Worm (Caenorhabditis elegans) whole organism, L4 larva: ENCODE data around the gene ZK470.6.

Experiments used
- D1046.2 ChIP-seq: fragments of 200-800 bp; sonication (Bioruptor generic); IDR thresholded peaks from 2 replicates; pipeline ENCODE4 v1.3.6; 2022; ENCODE audit warnings: missing genetic modification characterization, missing compliant biosample characterization
- F37D6.2 ChIP-seq: sonication (generic microtip); optimal IDR thresholded peaks from 2 replicates; lab custom pipeline; 2016; ENCODE audit warnings: mild to moderate bottlenecking, missing genetic modification characterization, missing compliant biosample characterization
- T20F7.1 ChIP-seq: fragments of 200-800 bp; sonication (Bioruptor generic); optimal IDR thresholded peaks from 2 replicates; lab custom pipeline; 2018; ENCODE audit warnings: mild to moderate bottlenecking, missing genetic modification characterization, missing compliant biosample characterization
- Y105C5A.15 ChIP-seq: fragments of 200-800 bp; sonication (Bioruptor generic); IDR thresholded peaks from 2 replicates; pipeline ENCODE4 v1.3.6; 2022; ENCODE audit warnings: missing genetic modification characterization, missing compliant biosample characterization
- Y75B8A.6 ChIP-seq: fragments of 200-800 bp; sonication (Bioruptor generic); IDR thresholded peaks from 2 replicates; pipeline ENCODE4 v1.3.6; 2022; ENCODE audit warnings: missing genetic modification reagents, missing genetic modification characterization, missing compliant biosample characterization
- aha-1 ChIP-seq: fragments of 150-350 bp; peaks from one replicate; lab custom pipeline; 2014; ENCODE audit warnings: missing biosample characterization, missing genetic modification characterization
- ama-1 ChIP-seq: fragments of 150-350 bp; optimal IDR thresholded peaks from 2 replicates; lab custom pipeline; 2014; ENCODE audit warnings: inconsistent platforms, mixed read lengths
- arid-1 ChIP-seq: fragments of 200-800 bp; sonication (Bioruptor generic); conservative IDR thresholded peaks from 2 replicates; pipeline ENCODE4 v1.3.6; 2022; ENCODE audit warnings: missing genetic modification reagents, missing genetic modification characterization, missing compliant biosample characterization
- ceh-28 ChIP-seq: fragments of 150-350 bp; optimal IDR thresholded peaks from 2 replicates; lab custom pipeline; 2014; ENCODE audit warnings: missing biosample characterization, missing genetic modification reagents, missing genetic modification characterization
- ceh-32 ChIP-seq: sonication (generic microtip); optimal IDR thresholded peaks from 2 replicates; lab custom pipeline; 2016; ENCODE audit warnings: mild to moderate bottlenecking, missing genetic modification characterization, missing compliant biosample characterization; ENCODE audit not compliant: poor library complexity
- cey-2 ChIP-seq: sonication (generic microtip); optimal IDR thresholded peaks from 3 replicates; lab custom pipeline; 2017; ENCODE audit warnings: missing genetic modification characterization, mild to moderate bottlenecking, missing compliant biosample characterization, antibody characterized with exemption, borderline replicate concordance; ENCODE audit not compliant: insufficient read depth
- daf-12 ChIP-seq: fragments of 150-350 bp; optimal IDR thresholded peaks from 2 replicates; lab custom pipeline; 2014; ENCODE audit warnings: missing biosample characterization, missing genetic modification reagents, missing genetic modification characterization
- daf-19 ChIP-seq: fragments of 200-800 bp; sonication (Bioruptor generic); conservative IDR thresholded peaks from 2 replicates; pipeline ENCODE4 v1.3.6; 2022; ENCODE audit warnings: missing genetic modification characterization, missing compliant biosample characterization
- daf-8 ChIP-seq: fragments of 200-800 bp; sonication (Bioruptor generic); IDR thresholded peaks from 2 replicates; pipeline ENCODE4 v1.3.6; 2022; ENCODE audit warnings: missing genetic modification characterization, missing compliant biosample characterization
- dmd-6 ChIP-seq: fragments of 200-800 bp; sonication (Bioruptor generic); IDR thresholded peaks from 2 replicates; pipeline ENCODE4 v1.3.6; 2022; ENCODE audit warnings: missing genetic modification reagents, missing genetic modification characterization, missing compliant biosample characterization
- dmd-9 ChIP-seq: fragments of 200-800 bp; sonication (Bioruptor generic); IDR thresholded peaks from 2 replicates; pipeline ENCODE4 v1.3.6; 2022; ENCODE audit warnings: missing genetic modification reagents, missing genetic modification characterization, missing compliant biosample characterization
- dve-1 ChIP-seq: sonication (generic microtip); optimal IDR thresholded peaks from 2 replicates; lab custom pipeline; 2017; ENCODE audit warnings: antibody characterized with exemption, mild to moderate bottlenecking, missing genetic modification characterization, missing compliant biosample characterization; ENCODE audit not compliant: insufficient read depth
- fos-1 ChIP-seq: fragments of 150-350 bp; optimal IDR thresholded peaks from 2 replicates; lab custom pipeline; 2014; ENCODE audit warnings: missing biosample characterization, missing genetic modification characterization
- hif-1 ChIP-seq, 2 experiments: sonication (generic microtip); optimal IDR thresholded peaks; 2 replicates each; lab custom pipeline; 2016 to 2017; ENCODE audit warnings: missing compliant biosample characterization in 2 of 2, missing genetic modification characterization in 2 of 2, missing genetic modification reagents in 2 of 2, missing genotype in 2 of 2, mild to moderate bottlenecking in 1 of 2
- hlh-11 ChIP-seq: fragments of 200-800 bp; sonication (Bioruptor generic); optimal IDR thresholded peaks from 2 replicates; lab custom pipeline; 2018; ENCODE audit warnings: mild to moderate bottlenecking, missing genetic modification characterization, missing compliant biosample characterization
- lim-7 ChIP-seq: fragments of 200-800 bp; sonication (Bioruptor generic); IDR thresholded peaks from 2 replicates; pipeline ENCODE4 v1.3.6; 2022; ENCODE audit warnings: missing genetic modification characterization, missing compliant biosample characterization
- lin-13 ChIP-seq: fragments of 150-350 bp; optimal IDR thresholded peaks from 2 replicates; lab custom pipeline; 2014; ENCODE audit warnings: missing biosample characterization, missing genetic modification reagents, missing genetic modification characterization
- lin-29 ChIP-seq: fragments of 200-800 bp; sonication (Bioruptor generic); IDR thresholded peaks from 2 replicates; pipeline ENCODE4 v1.3.6; 2022; ENCODE audit warnings: missing genetic modification reagents, missing genetic modification characterization, missing compliant biosample characterization
- lin-38 ChIP-seq: fragments of 200-800 bp; sonication (Bioruptor generic); IDR thresholded peaks from 2 replicates; pipeline ENCODE4 v1.3.6; 2022; ENCODE audit warnings: missing genetic modification reagents, missing genetic modification characterization, missing compliant biosample characterization
- madf-5 ChIP-seq, 2 experiments: fragments of 200-800 bp; sonication (Bioruptor generic); IDR thresholded peaks; 2 replicates each; pipeline ENCODE4 v1.3.6; 2022; ENCODE audit warnings: missing compliant biosample characterization in 2 of 2, missing genetic modification characterization in 2 of 2
- mdt-29 ChIP-seq: fragments of 200-800 bp; sonication (Bioruptor generic); IDR thresholded peaks from 2 replicates; pipeline ENCODE4 v1.3.6; 2022; ENCODE audit warnings: missing genetic modification reagents, missing genetic modification characterization, missing compliant biosample characterization
- mep-1 ChIP-seq: fragments of 150-350 bp; sonication (generic microtip); optimal IDR thresholded peaks from 3 replicates; lab custom pipeline; 2014; ENCODE audit warnings: missing biosample characterization, missing genetic modification characterization
- mes-2 ChIP-seq: sonication (generic microtip); optimal IDR thresholded peaks from 2 replicates; lab custom pipeline; 2016; ENCODE audit warnings: missing genotype, mild to moderate bottlenecking, missing genetic modification characterization, missing compliant biosample characterization; ENCODE audit not compliant: poor library complexity, severe bottlenecking
- mxl-2 ChIP-seq: fragments of 200-800 bp; sonication (Bioruptor generic); conservative IDR thresholded peaks from 2 replicates; pipeline ENCODE4 v1.3.6; 2022; ENCODE audit warnings: missing genetic modification reagents, missing genetic modification characterization, missing compliant biosample characterization
- mxl-3 ChIP-seq: fragments of 200-800 bp; sonication (Bioruptor generic); optimal IDR thresholded peaks from 2 replicates; lab custom pipeline; 2018; ENCODE audit warnings: mild to moderate bottlenecking, missing genetic modification characterization, missing compliant biosample characterization
- nhr-10 ChIP-seq: fragments of 150-350 bp; optimal IDR thresholded peaks from 2 replicates; lab custom pipeline; 2014; ENCODE audit warnings: missing biosample characterization, missing genetic modification characterization
- nhr-11 ChIP-seq: fragments of 150-350 bp; optimal IDR thresholded peaks from 2 replicates; lab custom pipeline; 2014; ENCODE audit warnings: missing biosample characterization, missing genetic modification characterization
- nhr-111 ChIP-seq: fragments of 200-800 bp; sonication (Bioruptor generic); optimal IDR thresholded peaks from 2 replicates; lab custom pipeline; 2018; ENCODE audit warnings: mild to moderate bottlenecking, missing genetic modification characterization, missing compliant biosample characterization
- nhr-28 ChIP-seq: fragments of 150-350 bp; optimal IDR thresholded peaks from 2 replicates; lab custom pipeline; 2014; ENCODE audit warnings: missing biosample characterization, missing genetic modification characterization
- nhr-41 ChIP-seq: fragments of 200-800 bp; sonication (Bioruptor generic); IDR thresholded peaks from 2 replicates; pipeline ENCODE4 v1.3.6; 2022; ENCODE audit warnings: missing genetic modification reagents, missing genetic modification characterization, missing compliant biosample characterization
- nhr-76 ChIP-seq: fragments of 150-350 bp; optimal IDR thresholded peaks from 2 replicates; lab custom pipeline; 2014; ENCODE audit warnings: missing biosample characterization, missing genetic modification characterization
- nhr-77 ChIP-seq: fragments of 150-350 bp; optimal IDR thresholded peaks from 2 replicates; lab custom pipeline; 2014; ENCODE audit warnings: missing biosample characterization, missing genetic modification characterization
- pqm-1 ChIP-seq: sonication (generic microtip); optimal IDR thresholded peaks from 2 replicates; lab custom pipeline; 2017; ENCODE audit warnings: missing biosample characterization, missing genetic modification characterization
- saeg-2 ChIP-seq: fragments of 200-800 bp; sonication (Bioruptor generic); IDR thresholded peaks from 2 replicates; pipeline ENCODE4 v1.3.6; 2022; ENCODE audit warnings: missing genetic modification reagents, missing genetic modification characterization, missing compliant biosample characterization
- snpc-4 ChIP-seq: fragments of 150-350 bp; optimal IDR thresholded peaks from 2 replicates; lab custom pipeline; 2014; ENCODE audit warnings: missing biosample characterization, missing genetic modification characterization
- spr-3 ChIP-seq: fragments of 200-800 bp; sonication (Bioruptor generic); optimal IDR thresholded peaks from 2 replicates; lab custom pipeline; 2018; ENCODE audit warnings: mild to moderate bottlenecking, missing genetic modification characterization, missing compliant biosample characterization
- tag-97 ChIP-seq: fragments of 200-800 bp; sonication (Bioruptor generic); IDR thresholded peaks from 2 replicates; pipeline ENCODE4 v1.3.6; 2022; ENCODE audit warnings: missing genetic modification characterization, missing compliant biosample characterization
- unc-130 ChIP-seq: sonication (generic microtip); optimal IDR thresholded peaks from 2 replicates; lab custom pipeline; 2016; ENCODE audit warnings: missing genetic modification reagents, missing genetic modification characterization, missing compliant biosample characterization
- unc-39 ChIP-seq: sonication (generic microtip); optimal IDR thresholded peaks from 2 replicates; lab custom pipeline; 2017; ENCODE audit warnings: missing biosample characterization, missing genetic modification characterization
- unc-62 ChIP-seq, 3 experiments: fragments of 150-350 bp in 1 of 3; sonication (generic microtip); optimal IDR thresholded peaks in 2 of 3; peaks in 1 of 3; 1 replicate in 1 of 3; 2 replicates in 2 of 3; lab custom pipeline; 2014 to 2017; ENCODE audit warnings: missing biosample characterization in 3 of 3, missing genetic modification characterization in 3 of 3, missing genetic modification reagents in 3 of 3, missing genotype in 1 of 3
- vab-7 ChIP-seq: fragments of 200-800 bp; sonication (Bioruptor generic); IDR thresholded peaks from 2 replicates; pipeline ENCODE4 v1.3.6; 2022; ENCODE audit warnings: missing genetic modification reagents, missing genetic modification characterization, missing compliant biosample characterization
- zag-1 ChIP-seq: fragments of 150-350 bp; optimal IDR thresholded peaks from 2 replicates; lab custom pipeline; 2014; ENCODE audit warnings: missing biosample characterization, missing genetic modification characterization
- zip-2 ChIP-seq: fragments of 150-350 bp; optimal IDR thresholded peaks from 2 replicates; lab custom pipeline; 2014; ENCODE audit warnings: missing biosample characterization, missing genetic modification characterization
- ztf-11 ChIP-seq: fragments of 150-350 bp; optimal IDR thresholded peaks from 2 replicates; lab custom pipeline; 2014; ENCODE audit warnings: missing biosample characterization, missing genetic modification characterization

Gene ZK470.6

ce11 chrX:4143260-4144018, 33.9 kb downstream of the ZK470.6 start (continued):
- TF ChIP-seq dmd-9 (GFP tag; lab: Robert Waterston, UW), result no peak
- peak; percentile 34 for TF ChIP-seq ama-1
- no peak for TF ChIP-seq cey-2 (tag; lab: Kevin White, UChicago)
- no peak for TF ChIP-seq fos-1 (tag; lab: Kevin White, UChicago)
- TF ChIP-seq F37D6.2 (tag; lab: Kevin White, UChicago), result no peak
- no peak for TF ChIP-seq nhr-28 (tag; lab: Kevin White, UChicago)
- peak; percentile 80 for TF ChIP-seq mxl-3 (GFP tag; lab: Kevin White, UChicago)
- TF ChIP-seq Y75B8A.6 (GFP tag; lab: Robert Waterston, UW), result no peak
- TF ChIP-seq unc-39 (tag; lab: Kevin White, UChicago), result no peak
- peak; percentile 98 for TF ChIP-seq aha-1 (tag; lab: Kevin White, UChicago)
- no peak for TF ChIP-seq mdt-29 (GFP tag; lab: Robert Waterston, UW)
- TF ChIP-seq ceh-32, result no peak
- TF ChIP-seq daf-19 (GFP tag; lab: Robert Waterston, UW), result no peak
- TF ChIP-seq nhr-10 (tag; lab: Kevin White, UChicago), result no peak
- TF ChIP-seq nhr-11 (tag; lab: Kevin White, UChicago), result peak; percentile 8
- no peak for TF ChIP-seq lin-38
- TF ChIP-seq lin-29 (GFP tag; lab: Robert Waterston, UW), result no peak; the same call in 1 of the 2 replicates
- TF ChIP-seq snpc-4, result no peak
- TF ChIP-seq madf-5 (GFP tag; IDR thresholded peaks at IDR 0.05; lab: Robert Waterston, UW), result no peak
- TF ChIP-seq mes-2 (tag; lab: Kevin White, UChicago), result no peak
- peak in 1 of 2 experiments; percentile 83 for TF ChIP-seq hif-1 (tag; optimal IDR thresholded peaks at IDR 0.05; lab: Kevin White, UChicago)
- no peak for TF ChIP-seq nhr-41
- no peak for TF ChIP-seq tag-97
- TF ChIP-seq nhr-77 (tag; lab: Kevin White, UChicago), result no peak
- no peak for TF ChIP-seq dmd-6 (GFP tag; lab: Robert Waterston, UW)
- no peak for TF ChIP-seq lin-13 (GFP tag; lab: Kevin White, UChicago)
- TF ChIP-seq unc-130 (GFP tag; lab: Kevin White, UChicago), result no peak
- TF ChIP-seq nhr-76 (tag; lab: Kevin White, UChicago), result no peak
- TF ChIP-seq D1046.2 (GFP tag; lab: Robert Waterston, UW), result no peak
- peak in 1 of 2 experiments; percentile 62 for TF ChIP-seq unc-62 (GFP tag; optimal IDR thresholded peaks at IDR 0.05 in 1 of 2; lab: Kevin White, UChicago)
- TF ChIP-seq unc-62 (tag; optimal IDR thresholded peaks at IDR 0.05; lab: Kevin White, UChicago), result no peak
- no peak for TF ChIP-seq spr-3
- no peak for TF ChIP-seq vab-7 (GFP tag; lab: Robert Waterston, UW)
- TF ChIP-seq nhr-111 (GFP tag; lab: Kevin White, UChicago), result no peak
- TF ChIP-seq Y105C5A.15 (GFP tag; lab: Robert Waterston, UW), result no peak
- peak; percentile 56 for TF ChIP-seq hlh-11 (tag; lab: Kevin White, UChicago)
- TF ChIP-seq daf-8, result no peak
- no peak for TF ChIP-seq pqm-1 (tag; lab: Kevin White, UChicago)
- TF ChIP-seq lim-7 (GFP tag; lab: Robert Waterston, UW), result no peak
- TF ChIP-seq ztf-11 (tag; lab: Kevin White, UChicago), result no peak
- TF ChIP-seq zip-2 (tag; lab: Kevin White, UChicago), result no peak
- TF ChIP-seq zag-1 (tag; lab: Kevin White, UChicago), result no peak
- TF ChIP-seq ceh-28 (tag; lab: Kevin White, UChicago), result no peak
- no peak for TF ChIP-seq dve-1 (tag; lab: Kevin White, UChicago)
- no peak for TF ChIP-seq arid-1 (GFP tag; lab: Robert Waterston, UW)
- TF ChIP-seq mep-1, result no peak
- no peak for TF ChIP-seq mxl-2 (GFP tag; lab: Robert Waterston, UW)
- no peak for TF ChIP-seq saeg-2 (GFP tag; lab: Robert Waterston, UW)
- no peak for TF ChIP-seq daf-12 (tag; lab: Kevin White, UChicago)
- no peak for TF ChIP-seq T20F7.1 (GFP tag; lab: Kevin White, UChicago)
